Fruit fly (Drosophila melanogaster) whole organism, embryonic: ENCODE data around the gene Drice.

Source experiments
- CG10274 ChIP-seq: fragments of 200-800 bp; sonication (Bioruptor generic); optimal IDR thresholded peaks from 3 replicates; lab custom pipeline; 2017; ENCODE audit warnings: missing biosample characterization, mild to moderate bottlenecking, missing genetic modification characterization
- CG11504 ChIP-seq: fragments of 200-800 bp; sonication (Bioruptor generic); optimal IDR thresholded peaks from 3 replicates; lab custom pipeline; 2019; ENCODE audit warnings: missing biosample characterization, mild to moderate bottlenecking, missing genetic modification characterization, moderate library complexity
- CG15479 ChIP-seq: fragments of 200-800 bp; sonication (Bioruptor generic); optimal IDR thresholded peaks from 3 replicates; lab custom pipeline; 2019; ENCODE audit warnings: missing biosample characterization, mild to moderate bottlenecking, missing genetic modification characterization, moderate library complexity
- CG1602 ChIP-seq: fragments of 200-800 bp; sonication (Bioruptor generic); optimal IDR thresholded peaks from 3 replicates; lab custom pipeline; 2016; ENCODE audit warnings: missing biosample characterization, missing genetic modification characterization
- CG2116 ChIP-seq: fragments of 200-800 bp; sonication (Bioruptor generic); optimal IDR thresholded peaks from 3 replicates; lab custom pipeline; 2018; ENCODE audit warnings: missing biosample characterization, mild to moderate bottlenecking, missing genetic modification characterization
- CG32532 ChIP-seq: fragments of 200-800 bp; sonication (Bioruptor generic); IDR thresholded peaks from 2 replicates; pipeline ENCODE4 v1.3.6; 2022; ENCODE audit warnings: missing biosample characterization, missing genetic modification characterization
- CG34422 ChIP-seq: fragments of 200-800 bp; sonication (Bioruptor generic); IDR thresholded peaks from 3 replicates; pipeline ENCODE4 v1.3.6; 2022; ENCODE audit warnings: missing biosample characterization, missing genetic modification characterization
- CG42726 ChIP-seq: fragments of 200-800 bp; sonication (Bioruptor generic); IDR thresholded peaks from 2 replicates; pipeline ENCODE4 v1.3.6; 2022; ENCODE audit warnings: missing biosample characterization, missing genetic modification characterization; ENCODE audit not compliant: partially characterized antibody
- CG4360 ChIP-seq: fragments of 200-800 bp; sonication (Bioruptor generic); IDR thresholded peaks from 2 replicates; pipeline ENCODE4 v1.3.6; 2022; ENCODE audit warnings: missing biosample characterization, missing genetic modification characterization
- CG4404 ChIP-seq: fragments of 200-800 bp; sonication (Bioruptor generic); IDR thresholded peaks from 2 replicates; pipeline ENCODE4 v1.3.6; 2022; ENCODE audit warnings: missing biosample characterization, missing genetic modification characterization
- CG6689 ChIP-seq: fragments of 200-800 bp; sonication (Bioruptor generic); IDR thresholded peaks from 2 replicates; pipeline ENCODE4 v1.3.6; 2022; ENCODE audit warnings: missing biosample characterization, missing genetic modification characterization
- CG6791 ChIP-seq: fragments of 200-800 bp; sonication (Bioruptor generic); IDR thresholded peaks from 3 replicates; pipeline ENCODE4 v1.3.6; 2022; ENCODE audit warnings: missing biosample characterization, missing genetic modification characterization; ENCODE audit not compliant: partially characterized antibody
- CG7271 ChIP-seq: fragments of 200-800 bp; sonication (Bioruptor generic); optimal IDR thresholded peaks from 2 replicates; lab custom pipeline; 2018; ENCODE audit warnings: missing biosample characterization, mild to moderate bottlenecking, missing genetic modification characterization, moderate library complexity
- CG7745 ChIP-seq: fragments of 200-800 bp; sonication (Bioruptor generic); optimal IDR thresholded peaks from 2 replicates; lab custom pipeline; 2018; ENCODE audit warnings: missing biosample characterization, mild to moderate bottlenecking, missing genetic modification characterization, moderate library complexity
- CG8478 ChIP-seq: fragments of >200 bp; optimal IDR thresholded peaks from 2 replicates; lab custom pipeline; 2018
- CG8944 ChIP-seq: fragments of 200-800 bp; sonication (Bioruptor generic); optimal IDR thresholded peaks from 3 replicates; lab custom pipeline; 2016; ENCODE audit warnings: missing biosample characterization, missing genetic modification characterization
- CG9215 ChIP-seq: fragments of 200-800 bp; sonication (Bioruptor generic); IDR thresholded peaks from 2 replicates; pipeline ENCODE4 v1.3.6; 2022; ENCODE audit warnings: missing biosample characterization, missing genetic modification characterization
- Dip3 ChIP-seq: fragments of 200-800 bp; sonication (Bioruptor generic); optimal IDR thresholded peaks from 3 replicates; lab custom pipeline; 2016; ENCODE audit warnings: missing biosample characterization, missing genetic modification characterization
- GATAe ChIP-seq: fragments of 200-800 bp; sonication (Bioruptor generic); conservative IDR thresholded peaks from 2 replicates; pipeline ENCODE4 v1.3.6; 2022; ENCODE audit warnings: missing biosample characterization, missing genetic modification characterization
- H2.0 ChIP-seq: fragments of 200-800 bp; sonication (Bioruptor generic); IDR thresholded peaks from 2 replicates; pipeline ENCODE4 v1.3.6; 2022; ENCODE audit warnings: missing biosample characterization, missing genetic modification characterization
- Hr51 ChIP-seq, 2 experiments: fragments of 200-800 bp; sonication (Bioruptor generic); optimal IDR thresholded peaks; 2 replicates in 1 of 2; 3 replicates in 1 of 2; lab custom pipeline; 2016 to 2018; ENCODE audit warnings: missing biosample characterization in 2 of 2, missing genetic modification characterization in 2 of 2, mild to moderate bottlenecking in 1 of 2, moderate library complexity in 1 of 2
- Med ChIP-seq: fragments of 200-800 bp; sonication (Bioruptor generic); peaks from one replicate; lab custom pipeline; 2016; ENCODE audit warnings: missing biosample characterization, missing genetic modification characterization, mild to moderate bottlenecking, inconsistent platforms, moderate library complexity
- Sox100B ChIP-seq: fragments of 200-800 bp; sonication (Bioruptor generic); optimal IDR thresholded peaks from 3 replicates; lab custom pipeline; 2018; ENCODE audit warnings: missing biosample characterization, mild to moderate bottlenecking, missing genetic modification characterization
- Sry-δ ChIP-seq: fragments of 200-800 bp; sonication (Bioruptor generic); optimal IDR thresholded peaks from 2 replicates; lab custom pipeline; 2016; ENCODE audit warnings: missing biosample characterization, missing genetic modification characterization
- amos ChIP-seq: fragments of 200-800 bp; sonication (Bioruptor generic); IDR thresholded peaks from 2 replicates; pipeline ENCODE4 v1.3.6; 2022; ENCODE audit warnings: missing biosample characterization, missing genetic modification characterization; ENCODE audit not compliant: partially characterized antibody
- aop ChIP-seq: fragments of 200-800 bp; sonication (Bioruptor generic); IDR thresholded peaks from 2 replicates; pipeline ENCODE4 v1.3.6; 2022; ENCODE audit warnings: missing biosample characterization, missing genetic modification characterization
- ap ChIP-seq: fragments of 200-800 bp; sonication (Bioruptor generic); IDR thresholded peaks from 2 replicates; pipeline ENCODE4 v1.3.6; 2022; ENCODE audit warnings: missing biosample characterization, missing genetic modification characterization
- bowl ChIP-seq: fragments of 200-800 bp; sonication (Bioruptor generic); IDR thresholded peaks from 2 replicates; pipeline ENCODE4 v1.3.6; 2022; ENCODE audit warnings: missing biosample characterization, missing genetic modification characterization
- btn ChIP-seq: fragments of 200-800 bp; sonication (Bioruptor generic); optimal IDR thresholded peaks from 2 replicates; lab custom pipeline; 2016; ENCODE audit warnings: missing biosample characterization, missing genetic modification characterization
- cad ChIP-seq: fragments of >200 bp; optimal IDR thresholded peaks from 2 replicates; lab custom pipeline; 2017; ENCODE audit warnings: missing biosample characterization, missing genetic modification characterization
- cg ChIP-seq: fragments of 200-800 bp; sonication (Bioruptor generic); optimal IDR thresholded peaks from 3 replicates; lab custom pipeline; 2019; ENCODE audit warnings: missing biosample characterization, mild to moderate bottlenecking, missing genetic modification characterization, moderate library complexity
- chinmo ChIP-seq: fragments of 200-800 bp; sonication (Bioruptor generic); IDR thresholded peaks from 4 replicates; pipeline ENCODE4 v1.3.6; 2022; ENCODE audit warnings: missing biosample characterization, missing genetic modification characterization; ENCODE audit not compliant: partially characterized antibody
- chn ChIP-seq: fragments of 200-800 bp; sonication (Bioruptor generic); optimal IDR thresholded peaks from 2 replicates; lab custom pipeline; 2016; ENCODE audit warnings: missing biosample characterization, missing genetic modification characterization
- eve ChIP-seq, 2 experiments: fragments of >200 bp; optimal IDR thresholded peaks; 2 replicates each; lab custom pipeline; 2017; ENCODE audit warnings: missing biosample characterization in 2 of 2, missing genetic modification characterization in 2 of 2
- exex ChIP-seq: fragments of 200-800 bp; sonication (Bioruptor generic); optimal IDR thresholded peaks from 4 replicates; lab custom pipeline; 2018; ENCODE audit warnings: missing biosample characterization, mild to moderate bottlenecking, missing genetic modification characterization, moderate library complexity
- gro ChIP-seq: fragments of 200-800 bp; sonication (Bioruptor generic); optimal IDR thresholded peaks from 2 replicates; lab custom pipeline; 2016; ENCODE audit warnings: missing biosample characterization, missing genetic modification characterization
- maf-S ChIP-seq: fragments of 200-800 bp; sonication (Bioruptor generic); optimal IDR thresholded peaks from 2 replicates; lab custom pipeline; 2016; ENCODE audit warnings: missing biosample characterization, missing genetic modification characterization
- nom ChIP-seq: fragments of 200-800 bp; sonication (Bioruptor generic); optimal IDR thresholded peaks from 2 replicates; lab custom pipeline; 2017; ENCODE audit warnings: missing biosample characterization, missing genetic modification characterization, mild to moderate bottlenecking, moderate library complexity, missing genetic modification reagents
- row ChIP-seq: fragments of 200-800 bp; sonication (Bioruptor generic); IDR thresholded peaks from 3 replicates; pipeline ENCODE4 v1.3.6; 2022; ENCODE audit warnings: missing biosample characterization, missing genetic modification characterization
- slbo ChIP-seq: fragments of 200-800 bp; sonication (Bioruptor generic); IDR thresholded peaks from 2 replicates; pipeline ENCODE4 v1.3.6; 2022; ENCODE audit warnings: missing biosample characterization, missing genetic modification characterization
- slou ChIP-seq: fragments of 200-800 bp; sonication (Bioruptor generic); optimal IDR thresholded peaks from 3 replicates; lab custom pipeline; 2016; ENCODE audit warnings: missing biosample characterization, missing genetic modification characterization
- tna ChIP-seq: fragments of 200-800 bp; sonication (Bioruptor generic); IDR thresholded peaks from 2 replicates; pipeline ENCODE4 v1.3.6; 2022; ENCODE audit warnings: missing biosample characterization, missing genetic modification characterization; ENCODE audit not compliant: partially characterized antibody
- toy ChIP-seq: fragments of 200-800 bp; sonication (Bioruptor generic); IDR thresholded peaks from 2 replicates; pipeline ENCODE4 v1.3.6; 2022; ENCODE audit warnings: missing biosample characterization, missing genetic modification characterization
- twi ChIP-seq: fragments of 200-800 bp; optimal IDR thresholded peaks from 2 replicates; lab custom pipeline; 2019; ENCODE audit warnings: missing biosample characterization, mild to moderate bottlenecking, missing genetic modification characterization, moderate library complexity
- vnd ChIP-seq: fragments of 200-800 bp; sonication (Bioruptor generic); IDR thresholded peaks from 3 replicates; pipeline ENCODE4 v1.3.6; 2022; ENCODE audit warnings: missing biosample characterization, missing genetic modification characterization; ENCODE audit not compliant: partially characterized antibody
- zfh1 ChIP-seq: fragments of 200-800 bp; sonication (Bioruptor generic); IDR thresholded peaks from 3 replicates; pipeline ENCODE4 v1.3.6; 2022; ENCODE audit warnings: missing biosample characterization, missing genetic modification characterization

Gene Drice

DNA sequence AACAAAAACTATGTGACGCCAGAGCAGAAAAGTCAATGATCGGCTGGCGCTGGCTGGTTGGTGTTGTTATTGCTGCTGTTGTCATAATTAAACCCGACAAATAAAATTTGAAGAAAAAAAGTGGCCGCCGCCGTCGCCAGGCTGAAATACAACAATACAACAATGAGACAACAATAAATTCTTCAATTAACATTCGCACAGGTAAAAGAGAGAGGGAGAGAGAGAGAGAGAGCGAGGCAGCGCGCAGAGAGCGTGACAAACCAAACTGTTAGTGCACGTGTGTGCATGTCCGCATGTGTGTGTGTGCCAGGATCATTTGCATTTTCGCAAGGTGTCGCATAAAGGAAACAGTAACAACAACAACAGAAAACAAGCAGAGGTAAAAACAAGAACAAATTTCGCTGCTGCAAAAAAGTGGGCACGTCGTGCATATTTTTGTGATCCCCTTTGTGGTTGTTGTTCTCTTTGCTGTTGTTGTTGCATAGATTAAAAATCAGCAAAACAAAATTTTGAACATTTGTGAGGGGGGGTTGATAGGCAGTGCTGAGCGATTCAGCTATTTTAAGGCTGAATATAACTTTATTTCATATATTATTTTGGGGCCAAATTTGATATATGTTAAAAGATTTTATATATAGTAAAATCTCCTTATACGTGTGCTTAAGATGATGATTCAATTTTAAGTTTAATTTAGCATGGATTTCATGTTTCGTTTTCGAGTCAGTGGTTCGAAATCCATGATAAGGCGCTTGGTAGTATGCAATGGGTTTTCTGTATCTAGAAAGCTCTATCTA is 35.0 kb upstream of the Drice start (continued):
- TF ChIP-seq CG11504 (no peak), row (peak; percentile 34; the same call in 1 of the 3 replicates)
- TF ChIP-seq, all 482 proteins: peak for 11

dm6 chr3R:29765267-29766095 is 34.0 kb upstream of the Drice start, which contains the start of gene kay:
TSS of gene kay (plus strand) at chr3R:29765995.
- TF ChIP-seq CG2116 (GFP tag; lab: Kevin White, UChicago) (no peak), slou (GFP tag; lab: Kevin White, UChicago) (no peak), CG34422 (GFP tag; lab: Robert Waterston, UW) (no peak), slbo (GFP tag; lab: Robert Waterston, UW) (peak; percentile 25; the same call in 1 of the 2 replicates), Sry-δ (GFP tag; lab: Kevin White, UChicago) (no peak), nom (GFP tag; lab: Kevin White, UChicago) (peak; percentile 13), eve (GFP tag; optimal IDR thresholded peaks at IDR 0.05; lab: Kevin White, UChicago) (no peak), CG4360 (GFP tag; lab: Robert Waterston, UW) (peak; percentile 17; the same call in 1 of the 2 replicates), bowl (GFP tag; lab: Robert Waterston, UW) (no peak), CG4404 (GFP tag; lab: Robert Waterston, UW) (no peak), GATAe (GFP tag; lab: Robert Waterston, UW) (no peak), exex (no peak), toy (GFP tag; lab: Robert Waterston, UW) (no peak), CG32532 (GFP tag; lab: Robert Waterston, UW) (0 out of 2 replicates have a peak, but pooled peaks have one; percentile 18), vnd (GFP tag; lab: Robert Waterston, UW) (0 out of 3 replicates have a peak, but pooled peaks have one; percentile 6), CG6689 (GFP tag; lab: Robert Waterston, UW) (no peak), cg (GFP tag; lab: Kevin White, UChicago) (peak; percentile 49), gro (no peak), Med (GFP tag; lab: Kevin White, UChicago) (peak; percentile 38), Hr51 (GFP tag; optimal IDR thresholded peaks at IDR 0.05; lab: Kevin White, UChicago) (no peak), CG10274 (GFP tag; lab: Kevin White, UChicago) (no peak), zfh1 (GFP tag; lab: Robert Waterston, UW) (no peak), twi (tag; lab: Kevin White, UChicago) (no peak), chn (GFP tag; lab: Kevin White, UChicago) (no peak), cad (GFP tag; lab: Kevin White, UChicago) (peak; percentile 18), CG6791 (GFP tag; lab: Robert Waterston, UW) (no peak; the same call in 2 of the 3 replicates), H2.0 (GFP tag; lab: Robert Waterston, UW) (no peak), chinmo (GFP tag; lab: Robert Waterston, UW) (0 out of 4 replicates have a peak, but pooled peaks have one; percentile 47), CG8944 (no peak), btn (no peak), CG1602 (no peak), CG7745 (tag; lab: Kevin White, UChicago) (no peak), Sox100B (GFP tag; lab: Kevin White, UChicago) (no peak), CG15479 (GFP tag; lab: Kevin White, UChicago) (peak; percentile 57), CG8478 (lab: Kevin White, UChicago) (no peak), ap (GFP tag; lab: Robert Waterston, UW) (no peak), CG7271 (tag; lab: Kevin White, UChicago) (no peak), maf-S (GFP tag; lab: Kevin White, UChicago) (no peak), CG9215 (no peak), CG42726 (GFP tag; lab: Robert Waterston, UW) (0 out of 2 replicates have a peak, but pooled peaks have one; percentile 19), Dip3 (GFP tag; lab: Kevin White, UChicago) (no peak), tna (GFP tag; lab: Robert Waterston, UW) (no peak), amos (GFP tag; lab: Robert Waterston, UW) (0 out of 2 replicates have a peak, but pooled peaks have one; percentile 10), aop (GFP tag; lab: Robert Waterston, UW) (no peak)
